Worm (Caenorhabditis elegans) whole organism, young adult: ENCODE data around the gene Y44F5A.1.

Experiments used
- F49E8.2 ChIP-seq: sonication (generic microtip); optimal IDR thresholded peaks from 3 replicates; lab custom pipeline; 2017; ENCODE audit warnings: missing genetic modification characterization, mild to moderate bottlenecking, missing compliant biosample characterization, antibody characterized with exemption, moderate library complexity; ENCODE audit not compliant: insufficient read depth
- F57C9.4 ChIP-seq: sonication (generic microtip); optimal IDR thresholded peaks from 2 replicates; lab custom pipeline; 2017; ENCODE audit warnings: mild to moderate bottlenecking, missing genetic modification characterization, missing compliant biosample characterization
- ama-1 ChIP-seq, 3 experiments: fragments of 150-350 bp in 1 of 3; sonication (generic microtip) in 2 of 3; optimal IDR thresholded peaks; 2 replicates each; lab custom pipeline; 2014 to 2018; ENCODE audit warnings: missing biosample characterization in 2 of 3, missing genetic modification characterization in 2 of 3, missing genetic modification reagents in 2 of 3
- bed-1 ChIP-seq: fragments of 200-800 bp; sonication (Bioruptor generic); IDR thresholded peaks from 2 replicates; pipeline ENCODE4 v1.3.6; 2022; ENCODE audit warnings: missing genetic modification reagents, missing genetic modification characterization, missing compliant biosample characterization
- ceh-79 ChIP-seq: sonication (generic microtip); optimal IDR thresholded peaks from 2 replicates; lab custom pipeline; 2017; ENCODE audit warnings: mild to moderate bottlenecking, missing genetic modification characterization, missing compliant biosample characterization
- egl-44 ChIP-seq: fragments of 200-800 bp; sonication (Bioruptor generic); IDR thresholded peaks from 2 replicates; pipeline ENCODE4 v1.3.6; 2022; ENCODE audit warnings: missing genetic modification reagents, missing genetic modification characterization, missing compliant biosample characterization
- madf-3 ChIP-seq: fragments of 200-800 bp; sonication (Bioruptor generic); IDR thresholded peaks from 2 replicates; pipeline ENCODE4 v1.3.6; 2022; ENCODE audit warnings: missing genetic modification reagents, missing genetic modification characterization, missing compliant biosample characterization
- snpc-4 ChIP-seq, 5 experiments: fragments of 150-350 bp in 1 of 5; sonication (generic microtip) in 4 of 5; optimal IDR thresholded peaks; 2 replicates each; lab custom pipeline; 2014 to 2018; ENCODE audit warnings: missing genetic modification characterization in 5 of 5, missing biosample characterization in 3 of 5, antibody characterized with exemption in 2 of 5, mild to moderate bottlenecking in 2 of 5, missing compliant biosample characterization in 2 of 5, missing genotype in 2 of 5, moderate library complexity in 2 of 5, missing genetic modification reagents in 1 of 5
- unc-62 ChIP-seq: fragments of 150-350 bp; optimal IDR thresholded peaks from 2 replicates; lab custom pipeline; 2014; ENCODE audit warnings: missing biosample characterization, missing genetic modification reagents, missing genetic modification characterization

ce11 chrIII:4272864-4273263 lies 25.4 kb upstream of the Y44F5A.1 start:
- no peak for TF ChIP-seq F57C9.4 (tag; lab: Kevin White, UChicago)
- no peak for TF ChIP-seq F49E8.2
- peak; percentile 13 for TF ChIP-seq unc-62
- TF ChIP-seq snpc-4 (GFP tag; optimal IDR thresholded peaks at IDR 0.05; lab: Kevin White, UChicago) = no peak
- TF ChIP-seq snpc-4 (tag; optimal IDR thresholded peaks at IDR 0.05; lab: Kevin White, UChicago) = no peak
- TF ChIP-seq egl-44 = no peak
- no peak for TF ChIP-seq ama-1 (optimal IDR thresholded peaks at IDR 0.05; lab: Kevin White, UChicago)
- TF ChIP-seq ama-1 (GFP tag; optimal IDR thresholded peaks at IDR 0.05; lab: Kevin White, UChicago) = no peak
- no peak for TF ChIP-seq madf-3 (GFP tag; lab: Robert Waterston, UW)
- TF ChIP-seq bed-1 (GFP tag; lab: Robert Waterston, UW) = no peak
- no peak for TF ChIP-seq ceh-79 (tag; lab: Kevin White, UChicago)
